Worm (Caenorhabditis elegans) whole organism, midembryonic: Measurements from ENCODE around the gene R07E5.4.

Experiments used
- T22C8.4 ChIP-seq: fragments of 200-800 bp; sonication (Bioruptor generic); IDR thresholded peaks from 2 replicates; pipeline ENCODE4 v1.3.6; 2022; ENCODE audit warnings: missing genetic modification characterization, missing compliant biosample characterization
- cog-1 ChIP-seq: sonication (generic microtip); optimal IDR thresholded peaks from 2 replicates; lab custom pipeline; 2016; ENCODE audit warnings: missing genetic modification characterization, missing compliant biosample characterization
- flt-1 ChIP-seq: fragments of 200-800 bp; sonication (Bioruptor generic); IDR thresholded peaks from 2 replicates; pipeline ENCODE4 v1.3.6; 2022; ENCODE audit warnings: missing genetic modification characterization, missing compliant biosample characterization
- klf-2 ChIP-seq: fragments of 200-800 bp; sonication (Bioruptor generic); conservative IDR thresholded peaks from 2 replicates; pipeline ENCODE4 v1.3.6; 2022; ENCODE audit warnings: missing genetic modification reagents, missing genetic modification characterization, missing compliant biosample characterization
- med-1 ChIP-seq: sonication (generic microtip); optimal IDR thresholded peaks from 2 replicates; lab custom pipeline; 2017; ENCODE audit warnings: missing genetic modification characterization, mild to moderate bottlenecking, missing compliant biosample characterization, antibody characterized with exemption, missing genetic modification reagents; ENCODE audit not compliant: insufficient read depth
- ref-1 ChIP-seq: fragments of 200-800 bp; sonication (Bioruptor generic); conservative IDR thresholded peaks from 2 replicates; pipeline ENCODE4 v1.3.6; 2022; ENCODE audit warnings: missing genetic modification reagents, missing genetic modification characterization, missing compliant biosample characterization
- tab-1 ChIP-seq: fragments of 200-800 bp; sonication (Bioruptor generic); IDR thresholded peaks from 2 replicates; pipeline ENCODE4 v1.3.6; 2022; ENCODE audit warnings: missing genetic modification characterization, missing compliant biosample characterization
- ztf-23 ChIP-seq: fragments of 200-800 bp; sonication (Bioruptor generic); IDR thresholded peaks from 2 replicates; pipeline ENCODE4 v1.3.6; 2022; ENCODE audit warnings: missing genetic modification reagents, missing genetic modification characterization, missing compliant biosample characterization
- ztf-29 ChIP-seq: fragments of 200-800 bp; sonication (Bioruptor generic); IDR thresholded peaks from 2 replicates; pipeline ENCODE4 v1.3.6; 2022; ENCODE audit warnings: missing genetic modification reagents, missing genetic modification characterization, missing compliant biosample characterization

The R07E5.4 gene

DNA sequence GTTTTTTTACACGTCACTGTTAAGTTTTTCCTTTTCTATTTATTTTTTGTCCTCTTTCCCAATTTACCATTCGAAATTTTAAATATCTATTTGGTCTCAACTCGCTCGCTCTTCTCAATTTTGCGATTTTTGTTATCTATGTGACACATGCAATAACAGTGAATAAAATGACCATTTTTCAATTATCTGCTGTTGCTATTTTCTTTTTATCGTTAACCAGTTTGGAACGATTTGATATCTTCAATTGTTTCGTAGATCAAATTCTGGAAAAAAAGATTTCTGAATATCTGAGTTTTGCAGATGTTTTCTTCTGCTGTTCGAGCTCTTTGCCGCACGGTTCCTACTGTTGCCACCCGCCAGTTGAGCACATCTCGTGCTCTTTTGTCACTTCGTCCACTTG lies 12.5 kb downstream of the R07E5.4 start, which contains the start of gene prdx-3:
TSS of gene prdx-3 (plus strand) at position 301 of the 400 bp plus-strand sequence.
- no peak for TF ChIP-seq ref-1 (GFP tag; lab: Robert Waterston, UW)
- TF ChIP-seq med-1 = no peak
- TF ChIP-seq flt-1 = no peak
- TF ChIP-seq ztf-23 = no peak
- TF ChIP-seq T22C8.4 = no peak
- no peak for TF ChIP-seq klf-2 (GFP tag; lab: Robert Waterston, UW)

DNA sequence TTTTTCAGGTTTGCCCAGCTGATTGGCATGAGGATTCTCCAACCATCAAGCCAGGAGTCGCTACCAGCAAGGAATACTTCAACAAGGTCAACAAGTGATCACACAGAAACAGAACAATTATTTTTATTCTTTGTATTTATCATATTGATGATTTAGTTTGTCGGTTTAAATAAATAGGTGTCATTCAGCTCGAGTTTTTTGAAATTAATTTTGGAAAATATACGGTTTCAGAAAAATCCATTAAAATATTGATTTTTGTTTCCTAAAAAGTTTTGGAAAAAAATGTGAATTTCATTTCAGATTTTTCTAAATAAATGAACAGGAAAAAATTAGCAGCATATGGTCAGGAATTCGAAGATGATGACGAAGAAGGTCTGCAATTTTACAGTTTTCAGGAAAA lies 13.7 kb downstream of the R07E5.4 start, which contains the start of gene gpch-1:
TSS of gene gpch-1 (plus strand) at position 301 of the 400 bp plus-strand sequence.
- TF ChIP-seq ztf-29 (GFP tag; lab: Robert Waterston, UW) (no peak), ztf-23 (no peak), ref-1 (GFP tag; lab: Robert Waterston, UW) (no peak), T22C8.4 (no peak), klf-2 (GFP tag; lab: Robert Waterston, UW) (no peak)

DNA sequence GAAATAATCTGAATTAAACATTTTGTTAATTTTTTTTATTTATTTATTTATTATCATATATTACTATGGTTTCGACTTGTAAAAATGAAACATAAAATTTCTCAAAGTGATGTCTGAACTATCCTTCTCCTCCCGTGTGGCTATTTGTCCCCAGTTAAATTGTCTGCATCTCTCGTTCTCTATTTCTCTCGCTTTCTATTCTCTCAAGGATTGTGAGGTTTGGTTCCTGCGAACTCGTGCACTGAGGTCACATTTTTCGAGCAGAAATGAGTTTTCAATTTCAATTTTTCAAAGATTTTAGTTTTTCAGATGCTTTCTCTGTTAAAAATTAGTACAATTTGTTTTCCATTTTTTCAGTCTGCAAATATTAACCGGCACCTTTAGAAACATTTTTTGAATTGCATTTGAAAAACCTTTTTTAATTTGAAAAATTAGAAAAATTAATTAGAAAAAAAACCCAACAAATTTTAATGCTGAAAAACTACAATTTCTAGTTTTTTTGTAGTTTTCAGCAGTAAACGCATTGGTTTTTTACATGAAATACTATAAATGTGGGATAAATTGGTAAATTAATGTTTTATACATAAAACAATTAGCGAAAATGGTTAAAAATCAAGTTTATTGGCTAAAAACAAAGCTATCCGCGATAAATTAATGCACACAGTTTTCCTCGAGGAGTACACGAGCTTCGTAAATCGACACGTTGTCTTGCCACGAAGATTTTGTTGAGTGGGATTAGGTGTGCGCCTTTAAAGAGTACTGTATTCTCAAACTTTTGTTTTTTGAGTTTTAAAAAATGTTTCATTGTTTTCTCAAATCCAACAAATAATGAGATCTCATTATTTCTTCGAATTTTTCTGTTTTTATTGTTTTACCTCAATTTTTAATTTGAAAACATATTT lies 17.8 kb downstream of the R07E5.4 start:
- TF ChIP-seq cog-1 (tag; lab: Kevin White, UChicago) (no peak), ref-1 (GFP tag; lab: Robert Waterston, UW) (no peak), med-1 (no peak), tab-1 (no peak), klf-2 (GFP tag; lab: Robert Waterston, UW) (no peak), ztf-23 (no peak), flt-1 (no peak), ztf-29 (GFP tag; lab: Robert Waterston, UW) (no peak), T22C8.4 (no peak)

DNA sequence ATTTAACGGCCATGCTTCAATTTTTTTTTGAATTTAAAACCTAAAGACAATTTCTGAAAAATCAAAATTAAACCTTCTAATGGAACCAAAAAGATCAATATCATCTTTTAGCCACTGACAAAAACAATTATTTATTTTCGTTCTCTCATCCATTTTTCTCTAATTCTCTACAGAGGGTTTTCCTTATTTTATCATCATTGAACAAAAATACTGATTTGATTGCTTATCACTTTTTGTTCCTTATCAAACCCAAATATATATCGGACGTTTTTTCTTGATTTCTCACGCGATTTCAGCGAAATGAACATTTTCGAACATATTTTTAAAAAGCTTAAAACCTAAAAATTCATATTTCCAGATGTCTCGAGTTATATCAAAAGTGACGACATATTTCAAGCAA lies 18.5 kb downstream of the R07E5.4 start, which contains the start of gene mpc-1:
TSS of gene mpc-1 (plus strand) at position 359 of the 400 bp plus-strand sequence.
- TF ChIP-seq T22C8.4 (no peak), flt-1 (no peak), tab-1 (no peak), med-1 (no peak), cog-1 (tag; lab: Kevin White, UChicago) (no peak), ref-1 (GFP tag; lab: Robert Waterston, UW) (no peak), klf-2 (GFP tag; lab: Robert Waterston, UW) (no peak), ztf-29 (GFP tag; lab: Robert Waterston, UW) (no peak), ztf-23 (no peak)

DNA sequence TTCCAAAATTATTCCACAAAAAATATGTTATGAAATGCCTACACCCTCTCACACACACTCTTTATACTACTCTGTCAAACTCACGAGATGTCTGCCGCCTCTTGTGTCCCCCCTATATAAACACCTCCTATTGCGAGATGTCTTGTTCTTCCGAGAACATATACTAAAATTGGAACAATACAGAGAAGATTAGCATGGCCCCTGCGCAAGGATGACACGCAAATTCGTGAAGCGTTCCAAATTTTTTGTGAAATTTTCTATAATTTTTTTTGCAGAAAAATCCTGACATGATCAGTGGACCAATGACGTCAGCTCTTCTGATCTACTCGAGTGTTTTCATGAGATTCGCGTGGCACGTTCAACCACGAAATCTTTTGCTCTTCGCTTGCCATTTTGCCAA lies 19.4 kb downstream of the R07E5.4 start:
- peak; percentile 68 for TF ChIP-seq klf-2 (GFP tag; lab: Robert Waterston, UW)
- peak; percentile 77 for TF ChIP-seq ztf-23
- peak; percentile 64 for TF ChIP-seq ref-1 (GFP tag; lab: Robert Waterston, UW)
- TF ChIP-seq tab-1 = peak; percentile 80
- peak; percentile 64 for TF ChIP-seq T22C8.4
- peak; percentile 84 for TF ChIP-seq flt-1

DNA sequence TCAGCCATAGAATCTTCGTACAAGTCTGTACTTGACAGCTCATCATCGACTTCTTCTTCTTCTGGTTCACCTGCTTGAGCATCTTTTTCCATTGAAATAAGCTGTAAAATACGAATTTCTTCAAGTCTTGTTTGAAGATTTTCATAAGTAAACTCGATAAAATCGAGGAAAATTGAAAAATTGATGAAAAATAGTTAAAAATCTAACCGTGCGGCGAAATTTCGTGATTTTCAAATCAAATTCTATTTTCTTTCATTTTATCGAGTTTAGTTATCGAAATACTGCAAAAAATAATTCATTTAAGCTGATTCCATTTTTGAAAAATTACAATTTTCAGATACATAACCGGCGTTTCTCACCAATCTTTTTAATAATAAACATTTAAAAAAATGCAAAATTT lies 20.5 kb downstream of the R07E5.4 start, which contains the start of gene R07E5.11:
TSS of gene R07E5.11 (minus strand) at position 101 of the 400 bp plus-strand sequence.
- TF ChIP-seq ztf-23 = no peak
- no peak for TF ChIP-seq ref-1 (GFP tag; lab: Robert Waterston, UW)
- no peak for TF ChIP-seq flt-1
- TF ChIP-seq med-1 = no peak
- no peak for TF ChIP-seq tab-1
- TF ChIP-seq cog-1 (tag; lab: Kevin White, UChicago) = no peak
- TF ChIP-seq ztf-29 (GFP tag; lab: Robert Waterston, UW) = no peak
- TF ChIP-seq T22C8.4 = no peak
- no peak for TF ChIP-seq klf-2 (GFP tag; lab: Robert Waterston, UW)

DNA sequence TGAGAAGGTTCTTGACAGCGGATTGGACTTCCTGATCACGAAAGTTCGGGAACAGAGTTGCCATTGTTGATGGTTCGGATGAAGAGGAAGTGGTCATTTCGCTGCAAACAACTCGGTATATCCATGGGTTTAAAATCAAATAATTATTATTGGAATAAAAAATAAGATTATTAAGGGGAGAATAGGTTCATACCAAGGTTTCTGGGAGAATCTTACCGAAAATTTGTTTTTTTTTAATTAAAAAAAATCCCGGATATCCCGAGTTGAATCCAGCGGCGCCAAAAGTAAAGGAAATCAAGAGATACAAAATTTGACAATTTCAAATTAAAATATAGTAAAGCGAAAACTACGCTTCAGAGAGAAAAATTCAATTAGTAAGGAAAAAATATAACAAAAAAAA lies 23.4 kb downstream of the R07E5.4 start, which contains the start of the genes R07E5.19 and pdcd-2:
TSS of gene R07E5.19 (minus strand) at position 101 of the 400 bp plus-strand sequence.
TSS of gene pdcd-2 (minus strand) at position 102 of the 400 bp plus-strand sequence.
- TF ChIP-seq flt-1 = no peak
- TF ChIP-seq ztf-23 = no peak
- TF ChIP-seq klf-2 (GFP tag; lab: Robert Waterston, UW) = no peak
- no peak for TF ChIP-seq ztf-29 (GFP tag; lab: Robert Waterston, UW)
- TF ChIP-seq tab-1 = no peak
- TF ChIP-seq cog-1 (tag; lab: Kevin White, UChicago) = no peak
- no peak for TF ChIP-seq med-1
- no peak for TF ChIP-seq T22C8.4
- no peak for TF ChIP-seq ref-1 (GFP tag; lab: Robert Waterston, UW)

DNA sequence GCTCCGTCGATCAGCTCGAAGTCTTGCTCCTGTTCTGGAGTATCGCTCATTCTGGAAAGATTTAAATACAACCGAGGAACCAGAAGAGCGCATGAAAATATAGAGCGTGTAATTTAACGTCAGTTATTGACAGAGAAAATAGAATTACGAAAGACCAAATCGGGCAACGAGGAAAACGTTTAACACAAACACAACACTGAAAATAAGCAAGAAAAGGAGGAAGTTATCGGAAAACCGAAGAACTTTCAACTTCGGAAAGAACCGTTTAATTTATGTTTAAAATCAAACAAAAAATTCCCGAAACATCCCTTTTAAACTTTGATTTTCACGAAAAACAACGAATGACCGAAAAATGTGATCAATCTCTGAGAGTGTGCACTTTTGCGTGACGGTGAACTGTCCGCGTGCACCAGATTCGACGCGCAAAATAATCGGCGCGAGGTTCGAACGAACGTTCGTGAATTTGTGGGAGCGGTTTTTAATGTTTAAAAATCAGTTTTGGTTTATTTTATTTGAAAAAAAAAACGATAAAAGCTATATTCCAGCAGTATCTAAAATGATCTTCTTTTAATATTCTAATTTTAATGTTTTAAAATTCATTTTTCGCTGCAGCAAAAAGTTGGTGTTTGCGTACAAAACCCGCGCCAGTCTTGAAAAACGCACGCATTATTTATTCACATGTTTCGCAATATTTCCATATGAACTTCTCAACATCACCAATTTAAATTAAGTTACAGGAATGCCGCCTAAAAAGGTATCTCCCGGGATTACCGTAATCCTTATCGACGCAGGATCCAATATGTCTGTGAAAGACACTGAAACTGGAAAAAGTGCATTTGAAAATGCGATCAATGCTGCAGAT lies 24.8 kb downstream of the R07E5.4 start, which contains the start of the genes R07E5.7 and cku-80:
TSS of gene R07E5.7 (minus strand) at position 51 of the 862 bp plus-strand sequence.
TSS of gene cku-80 (plus strand) at position 732 of the 862 bp plus-strand sequence.
- no peak for TF ChIP-seq flt-1
- peak; percentile 50; the same call in 1 of the 2 replicates for TF ChIP-seq ztf-23
- no peak for TF ChIP-seq med-1
- TF ChIP-seq cog-1 (tag; lab: Kevin White, UChicago) = peak; percentile 7

DNA sequence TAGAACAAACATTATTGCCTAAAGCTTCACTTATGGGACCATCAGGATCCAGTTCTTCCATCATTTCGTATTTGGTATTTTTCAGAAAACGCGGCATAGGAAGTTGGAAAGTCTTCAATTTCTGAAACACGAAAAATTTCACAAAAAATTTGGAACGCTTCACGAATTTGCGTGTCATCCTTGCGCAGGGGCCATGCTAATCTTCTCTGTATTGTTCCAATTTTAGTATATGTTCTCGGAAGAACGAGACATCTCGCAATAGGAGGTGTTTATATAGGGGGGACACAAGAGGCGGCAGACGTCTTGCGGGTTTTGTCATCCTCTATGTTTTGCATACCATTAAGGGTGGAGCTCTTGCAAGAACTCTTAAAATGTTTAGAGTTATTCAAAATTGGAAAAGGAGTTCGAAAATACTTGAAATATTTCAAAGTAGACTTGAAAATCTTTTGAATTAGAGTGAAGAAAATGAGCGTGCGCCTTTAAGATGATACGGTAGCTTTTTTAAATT lies 32.2 kb downstream of the R07E5.4 start:
- TF ChIP-seq klf-2 (GFP tag; lab: Robert Waterston, UW) (peak; percentile 83), T22C8.4 (peak; percentile 87), ref-1 (GFP tag; lab: Robert Waterston, UW) (peak; percentile 76), flt-1 (peak; percentile 95), ztf-29 (GFP tag; lab: Robert Waterston, UW) (peak; percentile 87), ztf-23 (peak; percentile 91), tab-1 (peak; percentile 93)
